Fruit fly (Drosophila melanogaster) whole organism, embryonic: ENCODE results near the gene CG1910.

Experiments used
- ATbp ChIP-seq: fragments of 200-800 bp; sonication (Bioruptor generic); optimal IDR thresholded peaks from 2 replicates; lab custom pipeline; 2017; ENCODE audit warnings: missing biosample characterization, mild to moderate bottlenecking, missing genetic modification characterization, missing genetic modification reagents
- Adf1 ChIP-seq: fragments of 200-800 bp; sonication (Bioruptor generic); IDR thresholded peaks from 2 replicates; pipeline ENCODE4 v1.3.6; 2022; ENCODE audit warnings: missing biosample characterization, missing genetic modification characterization
- Aef1 ChIP-seq: fragments of 200-800 bp; sonication (Bioruptor generic); IDR thresholded peaks from 3 replicates; pipeline ENCODE4 v1.3.6; 2022; ENCODE audit warnings: missing biosample characterization, missing genetic modification characterization
- CG10209 ChIP-seq: fragments of 200-800 bp; sonication (Bioruptor generic); optimal IDR thresholded peaks from 3 replicates; lab custom pipeline; 2017; ENCODE audit warnings: missing biosample characterization, mild to moderate bottlenecking, missing genetic modification characterization, missing genetic modification reagents
- CG11456 ChIP-seq: fragments of 200-800 bp; sonication (Bioruptor generic); IDR thresholded peaks from 3 replicates; pipeline ENCODE4 v1.3.6; 2022; ENCODE audit warnings: missing biosample characterization, missing genetic modification characterization
- CG11696 ChIP-seq: fragments of 200-800 bp; sonication (Bioruptor generic); IDR thresholded peaks from 2 replicates; pipeline ENCODE4 v1.3.6; 2022; ENCODE audit warnings: missing biosample characterization, missing genetic modification characterization
- CG11723 ChIP-seq: fragments of 200-800 bp; sonication (Bioruptor generic); optimal IDR thresholded peaks from 2 replicates; lab custom pipeline; 2017; ENCODE audit warnings: missing biosample characterization, mild to moderate bottlenecking, missing genetic modification characterization
- CG12299 ChIP-seq: fragments of 200-800 bp; sonication (Bioruptor generic); optimal IDR thresholded peaks from 2 replicates; lab custom pipeline; 2018; ENCODE audit warnings: missing biosample characterization, mild to moderate bottlenecking, missing genetic modification characterization
- CG14860 ChIP-seq: fragments of 200-800 bp; sonication (Bioruptor generic); IDR thresholded peaks from 3 replicates; pipeline ENCODE4 v1.3.6; 2022; ENCODE audit warnings: missing biosample characterization, missing genetic modification characterization; ENCODE audit not compliant: partially characterized antibody
- CG16815 ChIP-seq: fragments of 200-800 bp; sonication (Bioruptor generic); optimal IDR thresholded peaks from 3 replicates; lab custom pipeline; 2017; ENCODE audit warnings: missing biosample characterization, mild to moderate bottlenecking, missing genetic modification characterization
- CG17802 ChIP-seq: fragments of 200-800 bp; sonication (Bioruptor generic); optimal IDR thresholded peaks from 2 replicates; lab custom pipeline; 2018; ENCODE audit warnings: missing biosample characterization, mild to moderate bottlenecking, missing genetic modification characterization, moderate library complexity
- CG18262 ChIP-seq: fragments of 200-800 bp; optimal IDR thresholded peaks from 3 replicates; lab custom pipeline; 2019; ENCODE audit warnings: missing biosample characterization, mild to moderate bottlenecking, missing genetic modification characterization, moderate library complexity
- CG34224 ChIP-seq: fragments of 200-800 bp; sonication (Bioruptor generic); IDR thresholded peaks from 3 replicates; pipeline ENCODE4 v1.3.6; 2022; ENCODE audit warnings: missing biosample characterization, missing genetic modification characterization; ENCODE audit not compliant: partially characterized antibody
- CG4707 ChIP-seq: fragments of 200-800 bp; sonication (Bioruptor generic); optimal IDR thresholded peaks from 2 replicates; lab custom pipeline; 2018; ENCODE audit warnings: missing biosample characterization, mild to moderate bottlenecking, missing genetic modification characterization, moderate library complexity
- CG8944 ChIP-seq: fragments of 200-800 bp; sonication (Bioruptor generic); optimal IDR thresholded peaks from 3 replicates; lab custom pipeline; 2016; ENCODE audit warnings: missing biosample characterization, missing genetic modification characterization
- CG9727 ChIP-seq: fragments of 200-800 bp; sonication (Bioruptor generic); optimal IDR thresholded peaks from 3 replicates; lab custom pipeline; 2017; ENCODE audit warnings: missing biosample characterization, mild to moderate bottlenecking, missing genetic modification characterization
- E2f1 ChIP-seq: fragments of 200-800 bp; sonication (Bioruptor generic); IDR thresholded peaks from 2 replicates; pipeline ENCODE4 v1.3.6; 2022; ENCODE audit warnings: missing biosample characterization, missing genetic modification characterization
- Ets65A ChIP-seq: fragments of 200-800 bp; sonication (Bioruptor generic); peaks from one replicate; lab custom pipeline; 2016; ENCODE audit warnings: missing biosample characterization, missing genetic modification characterization
- GATAe ChIP-seq: fragments of 200-800 bp; sonication (Bioruptor generic); conservative IDR thresholded peaks from 2 replicates; pipeline ENCODE4 v1.3.6; 2022; ENCODE audit warnings: missing biosample characterization, missing genetic modification characterization
- Hey ChIP-seq: fragments of 200-800 bp; sonication (Bioruptor generic); optimal IDR thresholded peaks from 3 replicates; lab custom pipeline; 2018; ENCODE audit warnings: missing biosample characterization, mild to moderate bottlenecking, missing genetic modification characterization
- Meics ChIP-seq: fragments of 200-800 bp; sonication (Bioruptor generic); optimal IDR thresholded peaks from 2 replicates; lab custom pipeline; 2017; ENCODE audit warnings: missing biosample characterization, mild to moderate bottlenecking, missing genetic modification characterization
- NC2β ChIP-seq: fragments of 200-800 bp; sonication (Bioruptor generic); optimal IDR thresholded peaks from 2 replicates; lab custom pipeline; 2016; ENCODE audit warnings: missing biosample characterization, missing genetic modification characterization
- Rx ChIP-seq: fragments of 200-800 bp; sonication (Bioruptor generic); IDR thresholded peaks from 2 replicates; pipeline ENCODE4 v1.3.6; 2022; ENCODE audit warnings: missing biosample characterization, missing genetic modification characterization
- Trl ChIP-seq, 3 experiments: fragments of >200 bp in 2 of 3; fragments of 200-800 bp in 1 of 3; sonication (Bioruptor generic) in 1 of 3; optimal IDR thresholded peaks; 2 replicates in 1 of 3; 3 replicates in 2 of 3; lab custom pipeline; 2016 to 2017; ENCODE audit warnings: missing biosample characterization in 1 of 3, missing genetic modification characterization in 1 of 3
- abd-A ChIP-seq: fragments of 200-800 bp; sonication (Bioruptor generic); optimal IDR thresholded peaks from 3 replicates; lab custom pipeline; 2019; ENCODE audit warnings: missing biosample characterization, mild to moderate bottlenecking, missing genetic modification characterization, moderate library complexity
- aop ChIP-seq: fragments of 200-800 bp; sonication (Bioruptor generic); IDR thresholded peaks from 2 replicates; pipeline ENCODE4 v1.3.6; 2022; ENCODE audit warnings: missing biosample characterization, missing genetic modification characterization
- bsh ChIP-seq, 2 experiments: fragments of 200-800 bp; sonication (Bioruptor generic); optimal IDR thresholded peaks; 2 replicates each; lab custom pipeline; 2017 to 2018; ENCODE audit warnings: mild to moderate bottlenecking in 2 of 2, missing biosample characterization in 2 of 2, missing genetic modification characterization in 2 of 2, moderate library complexity in 1 of 2
- cg ChIP-seq: fragments of 200-800 bp; sonication (Bioruptor generic); optimal IDR thresholded peaks from 3 replicates; lab custom pipeline; 2019; ENCODE audit warnings: missing biosample characterization, mild to moderate bottlenecking, missing genetic modification characterization, moderate library complexity
- chinmo ChIP-seq: fragments of 200-800 bp; sonication (Bioruptor generic); IDR thresholded peaks from 4 replicates; pipeline ENCODE4 v1.3.6; 2022; ENCODE audit warnings: missing biosample characterization, missing genetic modification characterization; ENCODE audit not compliant: partially characterized antibody
- crc ChIP-seq: fragments of 200-800 bp; sonication (Bioruptor generic); optimal IDR thresholded peaks from 2 replicates; lab custom pipeline; 2016; ENCODE audit warnings: missing biosample characterization, missing genetic modification characterization
- dmrt11E ChIP-seq: fragments of 200-800 bp; sonication (Bioruptor generic); optimal IDR thresholded peaks from 3 replicates; lab custom pipeline; 2018; ENCODE audit warnings: missing biosample characterization, mild to moderate bottlenecking, missing genetic modification characterization, moderate library complexity
- gsb-n ChIP-seq: fragments of 200-800 bp; sonication (Bioruptor generic); optimal IDR thresholded peaks from 3 replicates; lab custom pipeline; 2018; ENCODE audit warnings: missing biosample characterization, mild to moderate bottlenecking, missing genetic modification characterization
- h ChIP-seq: fragments of >200 bp; optimal IDR thresholded peaks from 2 replicates; lab custom pipeline; 2017
- lola ChIP-seq, 3 experiments: fragments of >200 bp in 2 of 3; fragments of 200-800 bp in 1 of 3; sonication (Bioruptor generic) in 1 of 3; optimal IDR thresholded peaks; 2 replicates each; lab custom pipeline; 2017 to 2019; ENCODE audit warnings: missing biosample characterization in 3 of 3, missing genetic modification characterization in 3 of 3, mild to moderate bottlenecking in 1 of 3, moderate library complexity in 1 of 3
- luna ChIP-seq: fragments of 200-800 bp; sonication (Bioruptor generic); optimal IDR thresholded peaks from 2 replicates; lab custom pipeline; 2016; ENCODE audit warnings: missing biosample characterization, missing genetic modification characterization
- onecut ChIP-seq: fragments of 200-800 bp; sonication (Bioruptor generic); IDR thresholded peaks from 2 replicates; pipeline ENCODE4 v1.3.6; 2022; ENCODE audit warnings: missing biosample characterization, missing genetic modification characterization
- otp ChIP-seq: fragments of 200-800 bp; sonication (Bioruptor generic); IDR thresholded peaks from 3 replicates; pipeline ENCODE4, ENCODE4 v1.3.6; 2022; ENCODE audit warnings: missing biosample characterization, missing genetic modification characterization
- pfk ChIP-seq: fragments of 200-800 bp; sonication (Bioruptor generic); optimal IDR thresholded peaks from 2 replicates; lab custom pipeline; 2018; ENCODE audit warnings: missing biosample characterization, mild to moderate bottlenecking, missing genetic modification characterization, moderate library complexity
- repo ChIP-seq: fragments of 200-800 bp; sonication (Bioruptor generic); optimal IDR thresholded peaks from 2 replicates; lab custom pipeline; 2016; ENCODE audit warnings: missing biosample characterization, missing genetic modification characterization
- salm ChIP-seq: fragments of 200-800 bp; sonication (Bioruptor generic); optimal IDR thresholded peaks from 2 replicates; lab custom pipeline; 2018; ENCODE audit warnings: missing biosample characterization, mild to moderate bottlenecking, missing genetic modification characterization
- schlank ChIP-seq: fragments of 200-800 bp; sonication (Bioruptor generic); optimal IDR thresholded peaks from 2 replicates; lab custom pipeline; 2018; ENCODE audit warnings: missing biosample characterization, mild to moderate bottlenecking, missing genetic modification characterization
- sd ChIP-seq: fragments of 200-800 bp; sonication (Bioruptor generic); optimal IDR thresholded peaks from 3 replicates; lab custom pipeline; 2018; ENCODE audit warnings: missing biosample characterization, mild to moderate bottlenecking, missing genetic modification characterization, moderate library complexity
- seq ChIP-seq: fragments of 200-800 bp; sonication (Bioruptor generic); IDR thresholded peaks from 2 replicates; pipeline ENCODE4 v1.3.6; 2022; ENCODE audit warnings: missing biosample characterization, missing genetic modification characterization
- sima ChIP-seq: fragments of 200-800 bp; sonication (Bioruptor generic); optimal IDR thresholded peaks from 2 replicates; lab custom pipeline; 2016; ENCODE audit warnings: missing biosample characterization, missing genetic modification characterization
- sr ChIP-seq: fragments of 200-800 bp; sonication (Bioruptor generic); IDR thresholded peaks from 3 replicates; pipeline ENCODE4 v1.3.6; 2022; ENCODE audit warnings: missing biosample characterization, missing genetic modification characterization
- tna ChIP-seq: fragments of 200-800 bp; sonication (Bioruptor generic); IDR thresholded peaks from 2 replicates; pipeline ENCODE4 v1.3.6; 2022; ENCODE audit warnings: missing biosample characterization, missing genetic modification characterization; ENCODE audit not compliant: partially characterized antibody
- toy ChIP-seq: fragments of 200-800 bp; sonication (Bioruptor generic); IDR thresholded peaks from 2 replicates; pipeline ENCODE4 v1.3.6; 2022; ENCODE audit warnings: missing biosample characterization, missing genetic modification characterization
- trem ChIP-seq: fragments of 200-800 bp; optimal IDR thresholded peaks from 3 replicates; lab custom pipeline; 2019; ENCODE audit warnings: missing biosample characterization, mild to moderate bottlenecking, missing genetic modification characterization, moderate library complexity
- vfl ChIP-seq: fragments of 200-800 bp; sonication (Bioruptor generic); optimal IDR thresholded peaks from 2 replicates; lab custom pipeline; 2016; ENCODE audit warnings: missing biosample characterization, missing genetic modification characterization
- vnd ChIP-seq: fragments of 200-800 bp; sonication (Bioruptor generic); IDR thresholded peaks from 3 replicates; pipeline ENCODE4 v1.3.6; 2022; ENCODE audit warnings: missing biosample characterization, missing genetic modification characterization; ENCODE audit not compliant: partially characterized antibody
- wek ChIP-seq: fragments of 200-800 bp; sonication (Bioruptor generic); optimal IDR thresholded peaks from 3 replicates; lab custom pipeline; 2018; ENCODE audit warnings: missing biosample characterization, mild to moderate bottlenecking, missing genetic modification characterization, moderate library complexity

The CG1910 gene

dm6 chr3R:31794457-31794856 lies 47.0 kb downstream of the CG1910 start (continued):
- no peak for TF ChIP-seq otp (GFP tag; lab: Robert Waterston, UW)
- TF ChIP-seq CG17802: no peak
- TF ChIP-seq vfl (GFP tag; lab: Kevin White, UChicago): no peak
- TF ChIP-seq sima (GFP tag; lab: Kevin White, UChicago): no peak
- no peak for TF ChIP-seq CG9727 (GFP tag; lab: Kevin White, UChicago)
- TF ChIP-seq CG16815: no peak
- TF ChIP-seq vnd: no peak
- TF ChIP-seq NC2β (GFP tag; lab: Kevin White, UChicago): no peak
- peak; percentile 23; the same call in 1 of the 3 replicates for TF ChIP-seq CG34224 (GFP tag; lab: Robert Waterston, UW)
- TF ChIP-seq CG12299: no peak
- peak; percentile 51 for TF ChIP-seq trem (tag; lab: Kevin White, UChicago)
- TF ChIP-seq toy (GFP tag; lab: Robert Waterston, UW): no peak
- no peak for TF ChIP-seq GATAe (GFP tag; lab: Robert Waterston, UW)
- peak; percentile 45 for TF ChIP-seq Adf1 (GFP tag; lab: Robert Waterston, UW)
- TF ChIP-seq abd-A: no peak
- TF ChIP-seq luna (GFP tag; lab: Kevin White, UChicago): no peak
- TF ChIP-seq h (lab: Kevin White, UChicago): no peak
- no peak for TF ChIP-seq wek
- peak; percentile 87 for TF ChIP-seq E2f1
- TF ChIP-seq sr (GFP tag; lab: Robert Waterston, UW): no peak
- no peak for TF ChIP-seq CG14860 (GFP tag; lab: Robert Waterston, UW)
- no peak for TF ChIP-seq tna
- TF ChIP-seq CG8944 (GFP tag; lab: Kevin White, UChicago): no peak
- no peak for TF ChIP-seq salm (tag; lab: Kevin White, UChicago)
- TF ChIP-seq Hey (tag; lab: Kevin White, UChicago): no peak
- peak; percentile 86; the same call in 2 of the 4 replicates for TF ChIP-seq chinmo (GFP tag; lab: Robert Waterston, UW)
- no peak for TF ChIP-seq Meics (GFP tag; lab: Kevin White, UChicago)
- no peak for TF ChIP-seq bsh (GFP tag; optimal IDR thresholded peaks at IDR 0.05; lab: Kevin White, UChicago)
- TF ChIP-seq gsb-n: no peak
- TF ChIP-seq Trl (optimal IDR thresholded peaks at IDR 0.05; lab: Kevin White, UChicago): no peak
- TF ChIP-seq Trl (GFP tag; optimal IDR thresholded peaks at IDR 0.05; lab: Kevin White, UChicago): no peak
- no peak for TF ChIP-seq CG4707
- TF ChIP-seq seq (GFP tag; lab: Robert Waterston, UW): no peak
- TF ChIP-seq cg: peak; percentile 95
- no peak for TF ChIP-seq Rx (GFP tag; lab: Robert Waterston, UW)
- no peak for TF ChIP-seq CG18262 (tag; lab: Kevin White, UChicago)
- TF ChIP-seq ATbp (GFP tag; lab: Kevin White, UChicago): no peak
- TF ChIP-seq repo (GFP tag; lab: Kevin White, UChicago): no peak
- no peak for TF ChIP-seq aop (GFP tag; lab: Robert Waterston, UW)
- no peak for TF ChIP-seq dmrt11E
- no peak for TF ChIP-seq pfk (GFP tag; lab: Kevin White, UChicago)
- no peak for TF ChIP-seq CG11456 (GFP tag; lab: Robert Waterston, UW)
- no peak for TF ChIP-seq CG11723 (GFP tag; lab: Kevin White, UChicago)
- no peak for TF ChIP-seq Ets65A (GFP tag; lab: Kevin White, UChicago)
- no peak for TF ChIP-seq onecut
- TF ChIP-seq sd (tag; lab: Kevin White, UChicago): no peak
- TF ChIP-seq crc (GFP tag; lab: Kevin White, UChicago): no peak
- no peak for TF ChIP-seq lola (GFP tag; optimal IDR thresholded peaks at IDR 0.05; lab: Kevin White, UChicago)
- TF ChIP-seq Aef1 (GFP tag; lab: Robert Waterston, UW): no peak
- TF ChIP-seq schlank (tag; lab: Kevin White, UChicago): no peak
- TF ChIP-seq CG11696 (GFP tag; lab: Robert Waterston, UW): no peak
- no peak for TF ChIP-seq CG10209 (GFP tag; lab: Kevin White, UChicago)
